Fruit fly (Drosophila melanogaster) ovary, adult (tissue): ENCODE measurements around the gene Zn72D.
A peak's percentile ranks its signal among the peaks of the same experiment; 100 is the strongest.

ENCODE experiments used
- CG17801 ChIP-seq: fragments of 200-800 bp; optimal IDR thresholded peaks from 2 replicates; lab custom pipeline; 2019; ENCODE audit warnings: missing biosample characterization, mild to moderate bottlenecking, missing genetic modification characterization, moderate library complexity; ENCODE audit not compliant: partially characterized antibody

Zn72D gene

dm6 chr3L:16112069-16112820 is at the start of gene Zn72D:
Zn72D (minus strand) TSS chr3L:16112626.
- TF ChIP-seq CG17801 (GFP tag; lab: Kevin White, UChicago) = peak; percentile 69

- no peak for TF ChIP-seq CG17801 (GFP tag; lab: Kevin White, UChicago)
These were observed 49.6 kb upstream of the Zn72D start for dm6 chr3L:16161847-16162556.

dm6 chr3L:16161131-16161530 is 48.7 kb upstream of the Zn72D start:
- no peak for TF ChIP-seq CG17801 (GFP tag; lab: Kevin White, UChicago)

dm6 chr3L:16160420-16161069 is 48.1 kb upstream of the Zn72D start:
- no peak for TF ChIP-seq CG17801 (GFP tag; lab: Kevin White, UChicago)

- TF ChIP-seq CG17801 (GFP tag; lab: Kevin White, UChicago) = no peak
These were observed 47.6 kb upstream of the Zn72D start for dm6 chr3L:16160073-16160398.

dm6 chr3L:16159161-16160072 is 47.0 kb upstream of the Zn72D start:
- TF ChIP-seq CG17801 (GFP tag; lab: Kevin White, UChicago) = no peak

- TF ChIP-seq CG17801 (GFP tag; lab: Kevin White, UChicago) = no peak
These were observed 45.9 kb upstream of the Zn72D start for dm6 chr3L:16158322-16158721.

dm6 chr3L:16157251-16158190 is 45.1 kb upstream of the Zn72D start:
- TF ChIP-seq CG17801 (GFP tag; lab: Kevin White, UChicago) = no peak

dm6 chr3L:16156788-16157208 is 44.4 kb upstream of the Zn72D start:
- TF ChIP-seq CG17801 (GFP tag; lab: Kevin White, UChicago) = no peak

- TF ChIP-seq CG17801 (GFP tag; lab: Kevin White, UChicago) = no peak
These were observed 43.1 kb upstream of the Zn72D start for dm6 chr3L:16155547-16155946.

dm6 chr3L:16153650-16154049 is 41.2 kb upstream of the Zn72D start:
- no peak for TF ChIP-seq CG17801 (GFP tag; lab: Kevin White, UChicago)

dm6 chr3L:16153089-16153488 is 40.7 kb upstream of the Zn72D start:
- no peak for TF ChIP-seq CG17801 (GFP tag; lab: Kevin White, UChicago)

dm6 chr3L:16151742-16152141 is 39.3 kb upstream of the Zn72D start:
- TF ChIP-seq CG17801 (GFP tag; lab: Kevin White, UChicago) = no peak
